Worm (Caenorhabditis elegans): ENCODE results near the gene ssq-3.

Gene ssq-3

DNA sequence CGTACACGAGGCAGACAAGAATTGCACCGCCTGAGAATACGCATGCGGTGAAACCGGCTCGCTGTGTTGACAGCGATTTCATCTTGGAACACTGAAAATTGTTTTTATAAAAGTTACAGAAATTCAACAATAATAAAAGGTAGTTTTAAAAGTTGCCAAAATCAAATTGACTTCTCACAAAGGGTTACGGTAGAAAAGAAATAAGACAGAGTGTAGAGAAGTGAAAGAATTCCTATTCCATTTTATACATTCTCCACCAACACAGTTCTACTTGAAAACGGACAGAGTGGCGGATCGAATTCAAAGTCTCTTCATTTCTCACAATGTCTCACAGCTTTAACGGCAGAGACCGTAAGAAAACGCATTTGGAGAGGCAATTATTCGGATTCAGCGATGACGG lies 41.0 kb downstream of the ssq-3 start, which contains the start of gene col-113:
Gene col-113 (minus strand): TSS at position 101 of the 400 bp plus-strand sequence.
- TF ChIP-seq him-1 (tag; optimal IDR thresholded peaks at IDR 0.05) (no peak), dao-5 (tag; optimal IDR thresholded peaks at IDR 0.05) (no peak), W03F9.2 (tag; optimal IDR thresholded peaks at IDR 0.05) (no peak)

DNA sequence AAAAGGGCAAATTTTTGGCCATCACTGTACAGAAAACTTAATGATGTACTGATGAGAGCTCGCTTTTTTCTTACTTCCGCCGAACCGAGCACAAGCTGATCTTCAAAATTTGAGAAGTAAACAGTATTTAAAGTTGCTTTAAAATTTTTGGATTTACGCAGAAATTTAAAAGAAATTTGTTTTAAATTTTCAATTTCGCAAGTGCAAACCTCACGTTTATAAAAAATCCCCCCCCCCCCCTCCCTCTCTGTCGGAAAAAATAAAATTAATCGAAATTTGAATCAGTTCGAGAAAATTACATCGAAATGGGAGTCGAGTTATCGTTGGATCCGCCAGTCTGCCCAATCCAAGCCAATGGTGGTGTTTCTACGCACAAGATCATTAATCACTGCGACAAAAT lies 42.0 kb downstream of the ssq-3 start, which contains the start of gene C34D4.3:
Gene C34D4.3 (plus strand): TSS at position 301 of the 400 bp plus-strand sequence.
- TF ChIP-seq W03F9.2 (tag; optimal IDR thresholded peaks at IDR 0.05) (no peak), him-1 (tag; optimal IDR thresholded peaks at IDR 0.05) (no peak), dao-5 (tag; optimal IDR thresholded peaks at IDR 0.05) (no peak)

DNA sequence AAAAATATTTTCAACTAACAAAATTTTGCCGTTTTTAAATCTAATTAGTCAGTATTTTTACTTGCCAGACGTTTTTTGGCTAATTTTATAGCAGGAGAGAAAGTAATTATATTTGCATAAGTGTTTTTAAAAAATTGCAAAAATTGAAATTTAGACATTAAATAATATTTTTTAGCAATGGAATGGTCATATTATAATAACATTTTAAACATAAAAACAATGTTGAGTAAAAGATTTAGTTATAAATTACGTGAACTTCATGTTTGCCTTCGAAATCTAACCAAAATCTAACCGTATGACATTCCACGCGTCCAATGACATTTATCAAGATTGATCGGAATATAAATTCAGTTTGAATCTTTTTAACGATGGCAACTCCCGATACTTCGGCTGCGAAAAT lies 43.0 kb downstream of the ssq-3 start, which contains the start of gene C34D4.2:
Gene C34D4.2 (plus strand): TSS at position 301 of the 400 bp plus-strand sequence.
- no peak for TF ChIP-seq him-1 (tag; optimal IDR thresholded peaks at IDR 0.05)
- TF ChIP-seq dao-5 (tag; optimal IDR thresholded peaks at IDR 0.05): no peak

DNA sequence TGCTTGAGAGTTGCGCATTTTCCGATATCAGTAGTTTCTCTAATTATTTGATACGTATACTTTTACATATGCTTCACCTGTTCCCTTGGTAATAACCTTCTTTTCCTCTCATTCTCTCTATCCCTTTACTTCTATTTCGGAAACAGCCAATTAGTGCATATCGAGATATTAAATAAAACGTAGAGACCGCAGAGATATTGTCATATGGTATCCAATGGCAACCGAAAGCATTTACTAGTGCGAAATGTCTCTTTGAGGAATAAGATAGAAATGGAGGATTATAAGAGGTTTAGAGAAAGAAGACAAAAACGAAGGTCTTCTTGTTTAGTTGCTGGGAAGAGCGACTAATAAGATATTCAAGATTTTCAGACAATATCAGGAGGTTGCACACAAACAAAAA lies 45.0 kb downstream of the ssq-3 start, which contains the start of gene maph-9:
Gene maph-9 (plus strand): TSS at position 273 of the 400 bp plus-strand sequence.
- TF ChIP-seq dao-5 (tag; optimal IDR thresholded peaks at IDR 0.05) (no peak), W03F9.2 (tag; optimal IDR thresholded peaks at IDR 0.05) (no peak), him-1 (tag; optimal IDR thresholded peaks at IDR 0.05) (no peak)

DNA sequence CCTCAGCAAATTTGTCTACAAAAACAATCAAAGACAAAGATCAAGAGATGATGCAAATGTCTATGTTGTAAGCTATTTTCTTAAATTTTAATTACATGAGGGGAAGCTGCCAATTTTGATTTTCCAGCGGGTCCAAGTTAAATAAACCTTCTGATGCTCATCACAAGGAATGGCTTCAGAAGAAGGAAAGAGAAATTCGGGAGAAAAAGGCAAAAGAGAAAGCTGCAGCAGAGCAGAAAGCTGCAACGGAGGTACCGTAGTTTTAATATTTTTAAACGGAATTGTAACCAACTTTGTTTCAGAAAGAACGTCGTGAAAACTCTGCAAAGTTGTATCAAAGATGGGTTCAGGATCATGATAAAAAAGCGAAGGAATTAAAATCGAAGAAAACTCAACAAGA lies 46.8 kb downstream of the ssq-3 start:
- TF ChIP-seq W03F9.2 (tag; optimal IDR thresholded peaks at IDR 0.05) (no peak), dao-5 (tag; optimal IDR thresholded peaks at IDR 0.05) (no peak), him-1 (tag; optimal IDR thresholded peaks at IDR 0.05) (no peak)

DNA sequence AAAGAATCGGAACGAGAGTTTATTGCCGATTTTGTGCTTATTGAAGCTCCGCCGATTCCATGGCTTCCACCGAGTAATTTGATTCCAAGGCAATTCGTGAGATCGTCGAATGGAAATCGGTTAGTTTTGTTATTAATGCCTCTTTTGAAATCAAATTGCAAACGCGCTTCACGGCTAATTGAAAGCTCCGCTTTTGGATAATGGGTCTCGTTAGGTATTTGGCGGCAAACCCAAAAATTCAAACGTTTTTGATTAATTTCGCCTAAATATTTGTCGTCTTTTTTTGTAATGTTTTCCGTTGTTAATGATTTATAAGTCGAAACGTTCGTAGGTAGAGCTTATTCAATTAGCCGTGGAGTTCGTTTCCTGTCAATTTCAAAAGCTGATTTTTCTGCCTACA lies 48.2 kb downstream of the ssq-3 start:
- no peak for TF ChIP-seq W03F9.2 (tag; optimal IDR thresholded peaks at IDR 0.05)
- TF ChIP-seq him-1 (tag; optimal IDR thresholded peaks at IDR 0.05): no peak
- TF ChIP-seq dao-5 (tag; optimal IDR thresholded peaks at IDR 0.05): no peak
